Worm (Caenorhabditis elegans): Measurements from ENCODE around the gene swm-1.

ce11 chrV:9097213-9097612 lies 42.5 kb upstream of the swm-1 start:
- TF ChIP-seq T23F11.4 (GFP tag; optimal IDR thresholded peaks at IDR 0.05) (no peak), hlh-8 (tag; optimal IDR thresholded peaks at IDR 0.05) (no peak), ets-4 (tag; optimal IDR thresholded peaks at IDR 0.05) (no peak), hlh-13 (GFP tag; optimal IDR thresholded peaks at IDR 0.05) (no peak), tbx-7 (tag; optimal IDR thresholded peaks at IDR 0.05) (no peak), fkh-10 (GFP tag; optimal IDR thresholded peaks at IDR 0.05) (no peak), ref-2 (tag; optimal IDR thresholded peaks at IDR 0.05) (no peak), zip-5 (tag; optimal IDR thresholded peaks at IDR 0.05) (no peak), C08G9.2 (tag; optimal IDR thresholded peaks at IDR 0.05) (no peak), odd-2 (tag; optimal IDR thresholded peaks at IDR 0.05) (no peak), unc-55 (GFP tag; optimal IDR thresholded peaks at IDR 0.05) (no peak)
